Worm (Caenorhabditis elegans) whole organism, midembryonic: ENCODE measurements around the gene hcp-3.

ENCODE experiments used
- T22C8.4 ChIP-seq: fragments of 200-800 bp; sonication (Bioruptor generic); IDR thresholded peaks from 2 replicates; pipeline ENCODE4 v1.3.6; 2022; ENCODE audit warnings: missing genetic modification characterization, missing compliant biosample characterization
- cog-1 ChIP-seq: sonication (generic microtip); optimal IDR thresholded peaks from 2 replicates; lab custom pipeline; 2016; ENCODE audit warnings: missing genetic modification characterization, missing compliant biosample characterization
- flt-1 ChIP-seq: fragments of 200-800 bp; sonication (Bioruptor generic); IDR thresholded peaks from 2 replicates; pipeline ENCODE4 v1.3.6; 2022; ENCODE audit warnings: missing genetic modification characterization, missing compliant biosample characterization
- klf-2 ChIP-seq: fragments of 200-800 bp; sonication (Bioruptor generic); conservative IDR thresholded peaks from 2 replicates; pipeline ENCODE4 v1.3.6; 2022; ENCODE audit warnings: missing genetic modification reagents, missing genetic modification characterization, missing compliant biosample characterization
- med-1 ChIP-seq: sonication (generic microtip); optimal IDR thresholded peaks from 2 replicates; lab custom pipeline; 2017; ENCODE audit warnings: missing genetic modification characterization, mild to moderate bottlenecking, missing compliant biosample characterization, antibody characterized with exemption, missing genetic modification reagents; ENCODE audit not compliant: insufficient read depth
- ref-1 ChIP-seq: fragments of 200-800 bp; sonication (Bioruptor generic); conservative IDR thresholded peaks from 2 replicates; pipeline ENCODE4 v1.3.6; 2022; ENCODE audit warnings: missing genetic modification reagents, missing genetic modification characterization, missing compliant biosample characterization
- tab-1 ChIP-seq: fragments of 200-800 bp; sonication (Bioruptor generic); IDR thresholded peaks from 2 replicates; pipeline ENCODE4 v1.3.6; 2022; ENCODE audit warnings: missing genetic modification characterization, missing compliant biosample characterization
- ztf-23 ChIP-seq: fragments of 200-800 bp; sonication (Bioruptor generic); IDR thresholded peaks from 2 replicates; pipeline ENCODE4 v1.3.6; 2022; ENCODE audit warnings: missing genetic modification reagents, missing genetic modification characterization, missing compliant biosample characterization
- ztf-29 ChIP-seq: fragments of 200-800 bp; sonication (Bioruptor generic); IDR thresholded peaks from 2 replicates; pipeline ENCODE4 v1.3.6; 2022; ENCODE audit warnings: missing genetic modification reagents, missing genetic modification characterization, missing compliant biosample characterization

The hcp-3 gene

DNA sequence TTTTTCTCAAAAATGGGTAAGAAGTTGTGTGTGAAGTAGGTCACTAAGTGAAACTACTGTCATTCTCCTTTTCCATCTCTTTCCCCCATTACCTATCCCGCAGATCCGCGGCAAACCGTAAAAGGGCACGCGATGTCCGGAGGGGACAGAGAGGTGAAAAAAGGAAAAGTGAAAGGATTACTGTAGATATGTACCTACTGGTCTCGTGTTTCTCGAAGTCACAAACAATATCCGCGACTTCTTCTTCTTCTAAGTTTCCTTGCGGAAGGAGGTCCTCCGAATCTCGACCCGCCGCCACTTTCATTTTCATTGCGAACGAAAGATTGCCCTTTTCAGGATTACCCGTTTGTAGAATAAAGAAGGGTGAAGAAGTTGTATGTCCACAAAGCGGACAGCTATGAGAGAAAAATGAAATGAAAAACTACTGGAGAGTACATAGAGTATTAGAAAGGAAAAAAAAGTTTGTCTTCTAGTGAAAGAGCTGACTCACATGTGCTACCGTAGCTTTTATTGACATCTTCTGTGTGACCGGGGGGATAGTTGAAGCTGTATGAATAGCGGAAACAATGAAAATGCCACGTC, 30.3 kb upstream of the hcp-3 start:
- TF ChIP-seq flt-1 (GFP tag; lab: Robert Waterston, UW) (no peak), ref-1 (GFP tag; lab: Robert Waterston, UW) (no peak), tab-1 (no peak), cog-1 (tag; lab: Kevin White, UChicago) (no peak), T22C8.4 (no peak), klf-2 (GFP tag; lab: Robert Waterston, UW) (no peak), ztf-29 (GFP tag; lab: Robert Waterston, UW) (no peak), ztf-23 (GFP tag; lab: Robert Waterston, UW) (no peak), med-1 (no peak)

DNA sequence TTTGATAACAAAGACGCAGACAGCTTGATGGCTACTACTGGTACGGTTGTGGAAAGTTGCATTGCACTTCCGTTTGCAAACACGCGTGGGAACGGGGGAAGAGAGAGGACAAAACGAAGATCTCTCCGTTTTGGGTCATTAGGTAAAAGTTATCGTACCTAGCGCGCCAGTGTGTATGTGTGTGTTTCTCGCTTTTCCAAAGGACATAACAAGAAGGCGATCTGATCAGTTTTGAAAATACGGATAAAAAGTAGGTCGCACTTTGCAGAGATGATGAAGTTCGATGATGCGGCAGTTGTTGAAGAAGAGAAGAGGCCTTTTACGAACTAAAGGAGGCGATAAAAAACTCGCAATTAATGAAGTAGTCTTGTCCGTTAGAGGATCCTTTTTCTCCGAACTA, 28.8 kb upstream of the hcp-3 start:
- no peak for TF ChIP-seq ztf-29 (GFP tag; lab: Robert Waterston, UW)
- no peak for TF ChIP-seq klf-2 (GFP tag; lab: Robert Waterston, UW)
- no peak for TF ChIP-seq med-1
- no peak for TF ChIP-seq ztf-23 (GFP tag; lab: Robert Waterston, UW)
- TF ChIP-seq flt-1 (GFP tag; lab: Robert Waterston, UW): no peak
- no peak for TF ChIP-seq cog-1 (tag; lab: Kevin White, UChicago)
- no peak for TF ChIP-seq T22C8.4
- no peak for TF ChIP-seq ref-1 (GFP tag; lab: Robert Waterston, UW)
- TF ChIP-seq tab-1: no peak

DNA sequence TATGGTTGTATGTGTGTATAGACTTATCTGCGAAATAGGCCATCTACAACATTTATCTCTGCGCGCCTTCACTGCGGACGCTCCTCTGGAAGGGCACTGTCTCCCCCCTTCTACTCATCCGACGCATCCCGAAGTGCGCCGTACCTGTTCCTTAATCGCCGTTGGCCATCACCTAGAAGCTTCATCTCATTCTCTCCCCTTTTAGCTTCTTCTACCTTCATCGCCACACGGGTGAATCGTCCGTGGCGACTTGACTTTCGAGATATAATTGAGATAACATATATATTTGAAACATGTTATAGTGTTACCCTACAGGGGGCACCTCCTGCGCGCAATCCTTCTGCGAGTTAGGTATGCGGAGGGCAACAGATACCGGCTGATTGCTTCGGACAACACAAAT, 25.8 kb upstream of the hcp-3 start:
- TF ChIP-seq ztf-23 (GFP tag; lab: Robert Waterston, UW): no peak
- TF ChIP-seq med-1: no peak
- no peak for TF ChIP-seq T22C8.4
- no peak for TF ChIP-seq ztf-29 (GFP tag; lab: Robert Waterston, UW)
- TF ChIP-seq cog-1 (tag; lab: Kevin White, UChicago): no peak
- TF ChIP-seq flt-1 (GFP tag; lab: Robert Waterston, UW): no peak

DNA sequence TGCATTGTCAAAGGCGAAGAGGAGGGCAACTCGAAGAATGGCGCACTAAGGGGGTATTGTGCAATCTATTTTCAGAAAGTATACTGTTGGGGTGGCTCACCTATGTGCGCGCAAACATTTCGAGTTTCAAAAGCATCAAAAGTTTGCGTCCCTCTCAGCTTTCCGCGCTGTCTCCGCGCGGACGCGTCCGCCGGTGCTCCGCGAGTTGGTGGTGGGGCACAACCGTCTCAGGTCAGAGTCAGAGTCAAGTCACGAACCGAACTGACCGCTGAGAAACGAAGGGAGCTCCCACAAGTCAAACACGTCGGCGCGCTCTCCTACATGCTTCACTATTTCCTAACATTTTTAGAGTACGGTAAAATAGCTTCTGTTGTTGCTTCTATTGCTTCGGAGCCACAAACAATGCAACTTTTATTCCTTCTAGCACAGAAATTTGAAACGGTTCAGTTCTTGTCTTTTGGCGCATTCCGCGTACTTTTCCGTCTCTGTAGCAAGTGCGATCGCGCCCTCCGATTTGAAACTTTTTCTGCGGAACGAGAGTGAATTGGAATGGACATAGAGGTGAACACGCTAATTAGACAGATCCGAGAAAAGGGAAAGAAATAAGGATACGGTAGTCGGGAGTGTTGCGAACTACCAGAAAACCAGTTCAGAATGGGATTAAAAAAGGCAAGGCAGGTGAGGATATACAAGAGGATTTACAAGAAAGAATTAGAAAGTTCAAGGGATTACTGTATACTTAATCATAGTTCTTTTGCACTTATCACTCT, 23.2 kb upstream of the hcp-3 start:
- TF ChIP-seq ref-1 (GFP tag; lab: Robert Waterston, UW): no peak

DNA sequence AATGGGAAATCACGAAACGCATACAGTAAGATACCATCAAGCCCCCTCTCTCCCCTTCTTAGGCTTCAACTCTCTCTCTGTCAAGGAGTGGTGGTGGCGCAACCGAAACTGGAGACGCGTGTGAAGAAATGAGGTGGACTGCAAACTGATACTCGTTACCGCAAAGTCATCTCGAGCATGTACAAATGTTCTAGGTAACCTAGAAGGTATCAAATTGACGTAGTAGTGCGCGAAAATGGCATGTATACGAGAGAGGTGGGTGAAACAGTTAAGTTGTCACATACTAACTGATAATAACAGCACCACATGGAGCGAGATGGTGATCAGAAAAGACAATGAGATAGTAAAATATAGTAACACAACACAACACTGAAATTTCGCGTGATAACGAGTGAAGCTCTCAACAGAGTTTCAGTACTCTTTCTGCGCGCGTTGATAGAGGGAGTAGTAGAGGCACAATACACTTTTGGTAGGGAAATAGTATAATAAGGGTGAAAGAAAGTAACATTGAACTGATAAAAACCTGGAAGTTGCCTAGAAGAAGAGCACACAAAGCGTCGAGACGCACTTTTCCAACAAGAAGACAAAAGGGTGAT, 22.0 kb upstream of the hcp-3 start:
- no peak for TF ChIP-seq ztf-29 (GFP tag; lab: Robert Waterston, UW)
- TF ChIP-seq T22C8.4: no peak
- no peak for TF ChIP-seq flt-1 (GFP tag; lab: Robert Waterston, UW)
- no peak for TF ChIP-seq tab-1
- no peak for TF ChIP-seq ztf-23 (GFP tag; lab: Robert Waterston, UW)
- TF ChIP-seq cog-1 (tag; lab: Kevin White, UChicago): no peak
- no peak for TF ChIP-seq med-1
- TF ChIP-seq klf-2 (GFP tag; lab: Robert Waterston, UW): no peak
- TF ChIP-seq ref-1 (GFP tag; lab: Robert Waterston, UW): no peak

DNA sequence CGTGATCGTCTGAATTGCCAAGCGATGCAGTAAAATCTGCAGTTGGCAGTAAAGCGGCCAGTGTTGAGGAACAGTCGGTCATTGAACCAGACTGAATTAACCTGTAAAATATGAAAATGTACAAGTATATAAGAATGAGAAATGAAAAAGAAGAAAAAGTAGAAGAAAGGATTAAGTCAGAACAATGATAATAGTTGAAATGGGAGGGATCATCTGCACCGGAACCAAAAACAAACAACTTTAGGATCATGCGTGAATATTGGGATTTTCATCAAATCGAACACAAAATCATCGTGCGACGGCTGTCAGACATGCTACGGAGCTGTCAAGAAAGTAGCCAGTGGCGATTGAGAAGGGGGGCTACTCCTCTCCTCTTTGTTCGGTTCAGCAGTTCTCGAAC, 20.7 kb upstream of the hcp-3 start, which contains the start of gene gei-13:
gei-13 (minus strand) TSS at position 101 of the 400 bp plus-strand sequence.
- TF ChIP-seq tab-1: no peak
- no peak for TF ChIP-seq ztf-29 (GFP tag; lab: Robert Waterston, UW)
- TF ChIP-seq ztf-23 (GFP tag; lab: Robert Waterston, UW): no peak
- no peak for TF ChIP-seq ref-1 (GFP tag; lab: Robert Waterston, UW)
- no peak for TF ChIP-seq T22C8.4

DNA sequence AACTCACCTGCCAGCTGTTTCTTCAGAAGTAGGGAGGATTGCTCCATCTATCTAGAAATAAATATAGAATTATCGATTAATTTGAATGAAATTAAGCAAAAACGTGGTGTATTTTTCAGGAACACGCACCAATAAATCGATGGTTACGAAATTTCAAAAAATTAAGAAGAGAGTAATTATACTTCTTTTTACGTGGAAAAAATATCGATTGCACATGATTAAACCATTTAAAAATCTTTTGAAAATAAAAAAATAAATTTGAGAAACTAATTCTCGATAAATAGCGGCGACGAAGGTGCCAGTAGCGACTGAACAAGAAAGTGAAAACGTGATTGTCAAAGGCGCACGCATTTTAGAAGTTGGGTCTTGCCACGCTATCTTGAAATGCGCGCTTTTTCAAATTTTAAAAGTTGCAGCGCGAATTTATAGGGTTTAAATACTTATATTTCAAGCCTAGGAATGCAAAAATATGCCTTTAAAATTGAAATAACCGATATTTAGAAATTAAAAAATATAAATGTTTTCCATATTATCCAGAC, 14.9 kb upstream of the hcp-3 start, which contains the start of gene ubc-7:
ubc-7 (minus strand) TSS at position 51 of the 539 bp plus-strand sequence.
- TF ChIP-seq T22C8.4: peak; percentile 13; the same call in 1 of the 2 replicates
- TF ChIP-seq flt-1 (GFP tag; lab: Robert Waterston, UW): no peak
- peak; percentile 55 for TF ChIP-seq cog-1 (tag; lab: Kevin White, UChicago)
- TF ChIP-seq tab-1: no peak
- TF ChIP-seq med-1: no peak
- no peak for TF ChIP-seq ref-1 (GFP tag; lab: Robert Waterston, UW)
- TF ChIP-seq ztf-29 (GFP tag; lab: Robert Waterston, UW): no peak
- 0 out of 2 replicates have a peak, but pooled peaks have one; percentile 13 for TF ChIP-seq ztf-23 (GFP tag; lab: Robert Waterston, UW)
- TF ChIP-seq klf-2 (GFP tag; lab: Robert Waterston, UW): no peak

DNA sequence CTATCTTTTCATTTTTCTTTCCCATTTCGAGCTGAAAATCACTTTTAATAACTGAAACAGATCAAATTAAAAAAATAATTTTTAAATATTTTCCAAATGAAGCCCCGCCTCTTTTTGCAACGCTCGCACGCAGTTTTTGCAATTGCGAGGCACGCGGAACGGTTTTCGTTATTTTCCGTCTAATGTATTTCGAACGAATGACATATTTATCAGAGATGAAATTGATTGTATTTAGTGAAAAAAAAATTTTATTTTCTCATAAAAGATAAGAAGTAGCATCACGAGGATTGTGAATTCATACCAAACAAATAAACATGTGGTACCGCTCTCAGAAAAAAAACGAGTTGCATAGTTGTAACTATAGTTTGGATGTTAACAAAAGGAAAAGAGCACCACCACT, 13.6 kb upstream of the hcp-3 start, which contains the start of gene rpac-19:
rpac-19 (minus strand) TSS at position 31 of the 400 bp plus-strand sequence.
- TF ChIP-seq tab-1 (peak; percentile 67; the same call in 1 of the 2 replicates), cog-1 (tag; lab: Kevin White, UChicago) (no peak), flt-1 (GFP tag; lab: Robert Waterston, UW) (peak; percentile 82), klf-2 (GFP tag; lab: Robert Waterston, UW) (0 out of 2 replicates have a peak, but pooled peaks have one; percentile 26), ztf-23 (GFP tag; lab: Robert Waterston, UW) (peak; percentile 74), T22C8.4 (no peak), med-1 (peak; percentile 71), ref-1 (GFP tag; lab: Robert Waterston, UW) (no peak), ztf-29 (GFP tag; lab: Robert Waterston, UW) (0 out of 2 replicates have a peak, but pooled peaks have one; percentile 52)

DNA sequence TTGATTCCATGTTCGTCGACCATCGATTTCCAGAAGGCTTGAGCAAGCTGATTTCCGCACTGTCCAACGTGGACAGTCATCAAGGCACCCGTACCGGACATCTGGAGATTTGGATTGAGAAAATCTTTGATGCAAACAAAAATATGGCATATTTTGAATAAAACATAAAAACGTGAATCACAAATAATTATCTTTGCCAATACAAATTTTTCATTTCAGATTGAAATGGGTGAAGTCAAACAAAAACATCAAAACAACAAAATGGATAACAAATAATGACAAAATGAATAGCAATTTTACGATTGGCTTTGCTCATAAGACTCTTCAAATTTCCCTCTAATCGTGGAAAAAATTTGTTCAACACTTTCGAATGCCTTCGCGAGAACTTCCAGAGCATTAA, 12.8 kb upstream of the hcp-3 start, which contains the start of gene tbg-1:
tbg-1 (minus strand) TSS at position 101 of the 400 bp plus-strand sequence.
- TF ChIP-seq ref-1 (GFP tag; lab: Robert Waterston, UW) (no peak), ztf-23 (GFP tag; lab: Robert Waterston, UW) (no peak), tab-1 (no peak), ztf-29 (GFP tag; lab: Robert Waterston, UW) (no peak), flt-1 (GFP tag; lab: Robert Waterston, UW) (no peak)
